Worm (Caenorhabditis elegans): ENCODE results near the gene zip-7.
"Not testable (repeated sequence)": the region's sequence is repeated elsewhere in the genome, so short reads cannot be mapped to it uniquely, and the experiment has no call there.

DNA sequence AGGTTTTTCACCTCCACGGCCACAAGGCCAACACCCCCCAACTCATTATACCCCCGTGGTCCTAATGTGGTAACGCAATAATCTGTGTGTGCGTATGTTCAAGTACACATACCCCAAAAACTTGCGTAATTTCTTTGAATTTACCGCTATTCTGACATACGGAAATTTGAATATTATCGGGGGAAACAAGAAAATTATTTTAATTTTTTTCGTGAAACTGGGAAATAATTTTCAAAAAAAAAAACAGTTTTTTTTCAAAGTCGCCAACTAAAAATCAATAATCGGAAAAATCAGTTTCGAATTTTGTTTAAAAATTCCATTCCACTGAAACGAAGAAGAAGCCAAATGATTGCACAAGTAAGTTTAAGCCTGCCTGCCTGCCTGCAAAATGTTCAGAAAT lies 24.6 kb downstream of the zip-7 start, which contains the start of gene Y51H4A.938:
- TF ChIP-seq zag-1 (tag; optimal IDR thresholded peaks at IDR 0.05); unc-62 (GFP tag; optimal IDR thresholded peaks at IDR 0.05); jun-1 (tag; optimal IDR thresholded peaks at IDR 0.05); R02D3.7 (tag; optimal IDR thresholded peaks at IDR 0.05); nhr-28 (tag; optimal IDR thresholded peaks at IDR 0.05): not testable (repeated sequence)

Data from whole organism, L3 larva.